Fruit fly (Drosophila melanogaster) whole organism, adult: ENCODE measurements around the gene CG46310.

Experiments
- CG7045 ChIP-seq: fragments of 200-800 bp; sonication (Bioruptor generic); optimal IDR thresholded peaks from 2 replicates; lab custom pipeline; 2017; ENCODE audit warnings: missing biosample characterization, mild to moderate bottlenecking, missing genetic modification characterization
- Mnt ChIP-seq: fragments of 200-800 bp; sonication (Bioruptor generic); optimal IDR thresholded peaks from 2 replicates; lab custom pipeline; 2016; ENCODE audit warnings: missing biosample characterization, mild to moderate bottlenecking, missing genetic modification characterization

DNA sequence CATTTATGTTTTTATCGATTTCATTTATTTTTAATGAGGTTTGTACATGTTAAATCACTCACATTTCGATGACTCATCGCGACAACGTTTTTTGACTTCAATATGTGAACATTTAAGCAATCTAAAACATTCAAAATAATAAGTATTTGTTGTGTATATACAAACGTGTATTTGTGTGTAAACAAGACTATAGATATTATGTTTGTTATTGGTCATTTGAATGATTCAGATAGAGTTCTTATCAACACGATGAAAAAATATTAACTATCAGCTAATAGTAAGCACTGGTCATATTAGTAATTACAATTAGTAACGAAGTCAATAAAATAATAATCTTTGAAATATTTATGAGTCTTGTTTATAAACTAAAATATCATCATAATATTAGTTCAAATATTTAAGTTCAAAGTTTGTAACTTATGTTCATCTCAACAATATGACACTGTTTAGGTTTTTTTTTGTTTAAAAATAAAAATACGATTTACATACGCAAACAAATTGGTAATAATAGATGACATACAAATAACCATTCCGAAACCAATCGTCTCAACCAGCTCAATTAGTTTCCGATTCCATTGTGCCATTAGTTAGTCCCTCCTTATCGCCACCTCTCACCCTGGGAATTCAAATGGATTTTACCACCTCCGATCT, 7.4 kb downstream of the CG46310 start:
- TF ChIP-seq Mnt (GFP tag; lab: Kevin White, UChicago) (no peak), CG7045 (GFP tag; lab: Kevin White, UChicago) (no peak)
